Worm (Caenorhabditis elegans): ENCODE results near the gene kvs-5.

kvs-5 gene

DNA sequence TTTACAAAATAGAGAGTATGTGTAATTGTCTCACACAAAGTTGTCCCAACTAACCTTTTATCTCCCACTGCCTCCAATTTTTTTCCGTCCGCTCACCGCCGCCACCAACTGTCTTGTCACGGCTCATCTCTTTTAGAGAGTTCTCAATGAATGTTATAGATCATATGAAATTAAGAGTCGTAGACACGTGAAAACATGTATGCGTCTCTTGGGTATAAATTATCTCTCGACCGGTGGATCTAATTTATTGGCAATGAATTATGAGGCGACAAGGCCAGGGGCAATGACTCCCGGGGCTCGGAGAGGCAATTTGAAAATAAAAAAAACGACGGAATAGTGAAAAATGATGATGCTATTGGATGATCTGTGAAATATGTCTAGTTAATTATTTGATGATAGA is 4.1 kb downstream of the kvs-5 start:
- TF ChIP-seq scrt-1 (GFP tag; IDR thresholded peaks at IDR 0.05) = no peak
- TF ChIP-seq hmg-4 (GFP tag; optimal IDR thresholded peaks at IDR 0.05) = no peak
- TF ChIP-seq ceh-36 (tag; optimal IDR thresholded peaks at IDR 0.05) = no peak
- no peak for TF ChIP-seq hnd-1 (tag; optimal IDR thresholded peaks at IDR 0.05)
- no peak for TF ChIP-seq B0310.2 (tag; optimal IDR thresholded peaks at IDR 0.05)
- TF ChIP-seq ama-1 (optimal IDR thresholded peaks at IDR 0.05) = no peak
- no peak for TF ChIP-seq aly-1 (tag; optimal IDR thresholded peaks at IDR 0.05)
- no peak for TF ChIP-seq sea-1 (GFP tag; conservative IDR thresholded peaks at IDR 0.05)
- TF ChIP-seq tra-4 (tag; optimal IDR thresholded peaks at IDR 0.05) = no peak
- TF ChIP-seq tbx-11 (GFP tag; IDR thresholded peaks at IDR 0.05) = no peak
- TF ChIP-seq flt-1 (GFP tag; IDR thresholded peaks at IDR 0.05) = no peak
- TF ChIP-seq ets-7 (tag; optimal IDR thresholded peaks at IDR 0.05) = no peak
- TF ChIP-seq pes-1 (GFP tag; IDR thresholded peaks at IDR 0.05) = no peak
- no peak for TF ChIP-seq hmbx-1 (tag; optimal IDR thresholded peaks at IDR 0.05)
- TF ChIP-seq tbx-37 (GFP tag; conservative IDR thresholded peaks at IDR 0.05) = no peak

- TF ChIP-seq hmbx-1 (tag; optimal IDR thresholded peaks at IDR 0.05) = no peak
- no peak for TF ChIP-seq pes-1 (GFP tag; IDR thresholded peaks at IDR 0.05)
- no peak for TF ChIP-seq B0310.2 (tag; optimal IDR thresholded peaks at IDR 0.05)
- TF ChIP-seq hmg-4 (GFP tag; optimal IDR thresholded peaks at IDR 0.05) = no peak
- TF ChIP-seq F13C5.2 (tag; optimal IDR thresholded peaks at IDR 0.05) = no peak
- no peak for TF ChIP-seq tbx-11 (GFP tag; IDR thresholded peaks at IDR 0.05)
- no peak for TF ChIP-seq tra-4 (tag; optimal IDR thresholded peaks at IDR 0.05)
- no peak for TF ChIP-seq scrt-1 (GFP tag; IDR thresholded peaks at IDR 0.05)
- no peak for TF ChIP-seq sea-1 (GFP tag; conservative IDR thresholded peaks at IDR 0.05)
- no peak for TF ChIP-seq ets-7 (tag; optimal IDR thresholded peaks at IDR 0.05)
- no peak for TF ChIP-seq ceh-13 (GFP tag; optimal IDR thresholded peaks at IDR 0.05)
- no peak for TF ChIP-seq aly-1 (tag; optimal IDR thresholded peaks at IDR 0.05)
- no peak for TF ChIP-seq flt-1 (GFP tag; IDR thresholded peaks at IDR 0.05)
- TF ChIP-seq ceh-36 (tag; optimal IDR thresholded peaks at IDR 0.05) = no peak
- no peak for TF ChIP-seq tbx-37 (GFP tag; conservative IDR thresholded peaks at IDR 0.05)
- no peak for TF ChIP-seq ama-1 (optimal IDR thresholded peaks at IDR 0.05)
- TF ChIP-seq hnd-1 (tag; optimal IDR thresholded peaks at IDR 0.05) = no peak
Observed at ce11 chrIV:741831-742230, 5.3 kb downstream of the kvs-5 start.

DNA sequence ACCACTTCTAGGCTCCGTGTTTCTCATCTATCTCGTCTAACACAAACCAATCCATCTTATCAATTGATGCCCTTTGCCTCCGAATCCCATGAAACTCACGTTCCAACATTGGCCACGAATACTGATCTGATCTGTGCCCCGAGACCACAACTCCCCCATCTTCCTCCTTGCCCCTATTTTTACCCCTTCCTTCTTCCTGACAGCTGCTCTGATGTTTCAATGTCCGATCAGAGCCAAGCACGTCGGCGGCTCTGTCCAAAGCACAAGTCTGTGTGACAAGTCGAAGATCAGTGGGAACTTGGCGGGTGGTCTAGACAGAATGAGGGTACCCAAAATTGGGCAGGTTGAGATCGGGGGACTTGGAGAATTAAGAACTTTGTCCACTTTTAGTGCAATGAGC is 9.8 kb downstream of the kvs-5 start:
- TF ChIP-seq ceh-36 (tag; optimal IDR thresholded peaks at IDR 0.05) (no peak), tbx-11 (GFP tag; IDR thresholded peaks at IDR 0.05) (no peak), sea-1 (GFP tag; conservative IDR thresholded peaks at IDR 0.05) (no peak), tra-4 (tag; optimal IDR thresholded peaks at IDR 0.05) (no peak), F13C5.2 (tag; optimal IDR thresholded peaks at IDR 0.05) (no peak), tbx-37 (GFP tag; conservative IDR thresholded peaks at IDR 0.05) (no peak), hmg-4 (GFP tag; optimal IDR thresholded peaks at IDR 0.05) (no peak), ama-1 (optimal IDR thresholded peaks at IDR 0.05) (no peak), pes-1 (GFP tag; IDR thresholded peaks at IDR 0.05) (no peak), hnd-1 (tag; optimal IDR thresholded peaks at IDR 0.05) (no peak), ceh-13 (GFP tag; optimal IDR thresholded peaks at IDR 0.05) (no peak), hmbx-1 (tag; optimal IDR thresholded peaks at IDR 0.05) (no peak)

DNA sequence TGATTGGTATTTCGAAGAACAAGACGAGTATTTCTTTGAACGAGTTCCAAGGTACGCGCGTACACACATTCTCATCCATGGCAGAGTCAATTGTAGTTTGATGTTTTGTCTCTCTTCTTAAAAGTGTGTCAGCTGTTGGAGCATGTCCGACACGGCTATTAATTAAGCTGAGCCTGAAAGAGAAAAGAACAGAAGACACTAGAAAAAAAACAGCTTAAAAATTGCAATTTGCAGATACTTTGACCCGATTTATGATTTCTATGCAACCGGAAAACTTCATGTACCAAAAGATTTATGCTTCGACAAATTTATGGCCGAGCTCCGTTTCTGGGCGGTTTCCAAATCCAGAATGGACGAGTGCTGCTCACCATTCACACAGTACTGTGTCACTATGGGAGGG is 13.0 kb downstream of the kvs-5 start:
- no peak for TF ChIP-seq ceh-36 (tag; optimal IDR thresholded peaks at IDR 0.05)
- no peak for TF ChIP-seq ama-1 (optimal IDR thresholded peaks at IDR 0.05)
- TF ChIP-seq ets-7 (tag; optimal IDR thresholded peaks at IDR 0.05) = no peak
- TF ChIP-seq B0310.2 (tag; optimal IDR thresholded peaks at IDR 0.05) = no peak
- no peak for TF ChIP-seq hmg-4 (GFP tag; optimal IDR thresholded peaks at IDR 0.05)
- no peak for TF ChIP-seq sea-1 (GFP tag; conservative IDR thresholded peaks at IDR 0.05)
- no peak for TF ChIP-seq F13C5.2 (tag; optimal IDR thresholded peaks at IDR 0.05)

DNA sequence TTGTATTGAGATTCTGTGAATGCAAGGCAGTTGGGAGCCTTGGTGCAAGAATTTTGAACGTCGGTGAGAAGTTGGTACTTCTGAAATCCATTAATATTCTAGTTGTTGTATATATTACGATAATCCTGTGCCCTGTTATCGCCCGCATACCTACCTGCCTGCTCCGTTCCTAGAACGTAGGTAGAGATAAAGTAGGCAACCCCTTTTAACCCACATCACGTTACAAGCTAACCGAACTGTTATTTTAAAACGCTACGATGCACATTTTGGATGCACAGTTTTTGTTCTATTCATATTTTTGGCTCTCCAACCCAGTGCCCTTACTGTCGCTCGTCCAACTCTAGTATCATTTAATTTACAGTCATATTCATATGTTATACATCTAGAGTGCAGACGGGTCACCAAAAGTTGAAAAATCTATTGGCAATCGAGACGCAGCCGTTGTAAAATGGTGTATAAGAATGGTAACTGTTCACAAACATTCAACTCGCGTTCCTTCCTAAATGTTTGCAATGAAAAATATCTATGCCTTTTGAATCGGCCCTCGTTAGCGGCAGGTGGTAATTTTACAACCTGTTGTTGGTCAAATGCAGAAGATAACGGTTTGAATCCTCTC is 17.9 kb downstream of the kvs-5 start:
- no peak for TF ChIP-seq ceh-13 (GFP tag; optimal IDR thresholded peaks at IDR 0.05)
- no peak for TF ChIP-seq tbx-11 (GFP tag; IDR thresholded peaks at IDR 0.05)
- no peak for TF ChIP-seq tra-4 (tag; optimal IDR thresholded peaks at IDR 0.05)
- TF ChIP-seq hmg-4 (GFP tag; optimal IDR thresholded peaks at IDR 0.05) = no peak
- no peak for TF ChIP-seq hnd-1 (tag; optimal IDR thresholded peaks at IDR 0.05)
- TF ChIP-seq sea-1 (GFP tag; conservative IDR thresholded peaks at IDR 0.05) = no peak
- TF ChIP-seq flt-1 (GFP tag; IDR thresholded peaks at IDR 0.05) = no peak
- no peak for TF ChIP-seq B0310.2 (tag; optimal IDR thresholded peaks at IDR 0.05)
- no peak for TF ChIP-seq ama-1 (optimal IDR thresholded peaks at IDR 0.05)
- no peak for TF ChIP-seq F13C5.2 (tag; optimal IDR thresholded peaks at IDR 0.05)
- no peak for TF ChIP-seq ceh-36 (tag; optimal IDR thresholded peaks at IDR 0.05)
- TF ChIP-seq hmbx-1 (tag; optimal IDR thresholded peaks at IDR 0.05) = no peak

DNA sequence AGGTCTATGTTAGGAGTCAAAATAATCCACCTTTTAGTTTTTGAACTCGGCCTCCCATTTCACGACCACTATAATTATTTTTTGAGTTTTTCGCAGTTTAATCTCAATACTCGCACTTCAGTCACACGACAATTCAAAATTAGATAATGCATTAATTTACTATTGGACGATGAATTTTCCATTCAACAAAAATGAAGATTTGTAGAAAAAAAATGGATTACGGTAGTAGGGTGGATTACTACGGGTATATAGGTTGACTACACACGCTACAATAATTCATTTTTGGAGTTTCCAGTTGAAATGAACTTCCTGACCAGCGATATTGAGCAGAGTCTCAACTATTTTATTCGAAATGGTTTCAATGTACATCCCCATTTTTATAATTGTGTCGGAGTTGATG is 19.9 kb downstream of the kvs-5 start, which contains the start of gene srt-23:
srt-23 (plus strand) TSS at position 301 of the 400 bp plus-strand sequence.
- TF ChIP-seq ets-7 (tag; optimal IDR thresholded peaks at IDR 0.05) (no peak), pes-1 (GFP tag; IDR thresholded peaks at IDR 0.05) (no peak), ama-1 (optimal IDR thresholded peaks at IDR 0.05) (no peak), hmg-4 (GFP tag; optimal IDR thresholded peaks at IDR 0.05) (no peak), hmbx-1 (tag; optimal IDR thresholded peaks at IDR 0.05) (no peak), F13C5.2 (tag; optimal IDR thresholded peaks at IDR 0.05) (no peak), B0310.2 (tag; optimal IDR thresholded peaks at IDR 0.05) (no peak), tra-4 (tag; optimal IDR thresholded peaks at IDR 0.05) (no peak)

ce11 chrIV:756956-757355 is 20.4 kb downstream of the kvs-5 start:
- no peak for TF ChIP-seq B0310.2 (tag; optimal IDR thresholded peaks at IDR 0.05)
- no peak for TF ChIP-seq F13C5.2 (tag; optimal IDR thresholded peaks at IDR 0.05)
- no peak for TF ChIP-seq aly-1 (tag; optimal IDR thresholded peaks at IDR 0.05)
- TF ChIP-seq flt-1 (GFP tag; IDR thresholded peaks at IDR 0.05) = no peak
- no peak for TF ChIP-seq ets-7 (tag; optimal IDR thresholded peaks at IDR 0.05)
- TF ChIP-seq tra-4 (tag; optimal IDR thresholded peaks at IDR 0.05) = no peak
- TF ChIP-seq hnd-1 (tag; optimal IDR thresholded peaks at IDR 0.05) = no peak
- no peak for TF ChIP-seq ceh-36 (tag; optimal IDR thresholded peaks at IDR 0.05)
- TF ChIP-seq tbx-11 (GFP tag; IDR thresholded peaks at IDR 0.05) = no peak
- TF ChIP-seq pes-1 (GFP tag; IDR thresholded peaks at IDR 0.05) = no peak
- TF ChIP-seq ceh-13 (GFP tag; optimal IDR thresholded peaks at IDR 0.05) = no peak
- TF ChIP-seq hmbx-1 (tag; optimal IDR thresholded peaks at IDR 0.05) = no peak
- no peak for TF ChIP-seq sea-1 (GFP tag; conservative IDR thresholded peaks at IDR 0.05)

Data from whole organism, early embryonic.